Fruit fly (Drosophila melanogaster) whole organism, embryonic: ENCODE results near the gene mad2.

Experiments used
- Abd-B ChIP-seq: fragments of 200-800 bp; sonication (Bioruptor generic); optimal IDR thresholded peaks from 2 replicates; lab custom pipeline; 2018; ENCODE audit warnings: missing biosample characterization, mild to moderate bottlenecking, missing genetic modification characterization, moderate library complexity
- Bdp1 ChIP-seq: fragments of 200-800 bp; sonication (Bioruptor generic); optimal IDR thresholded peaks from 3 replicates; lab custom pipeline; 2016; ENCODE audit warnings: missing biosample characterization, missing genetic modification characterization
- CG11696 ChIP-seq: fragments of 200-800 bp; sonication (Bioruptor generic); IDR thresholded peaks from 2 replicates; pipeline ENCODE4 v1.3.6; 2022; ENCODE audit warnings: missing biosample characterization, missing genetic modification characterization
- CG11723 ChIP-seq: fragments of 200-800 bp; sonication (Bioruptor generic); optimal IDR thresholded peaks from 2 replicates; lab custom pipeline; 2017; ENCODE audit warnings: missing biosample characterization, mild to moderate bottlenecking, missing genetic modification characterization
- CG1233 ChIP-seq: fragments of 200-800 bp; sonication (Bioruptor generic); optimal IDR thresholded peaks from 4 replicates; lab custom pipeline; 2018; ENCODE audit warnings: missing biosample characterization, mild to moderate bottlenecking, missing genetic modification characterization
- CG12391 ChIP-seq: fragments of 200-800 bp; sonication (Bioruptor generic); optimal IDR thresholded peaks from 3 replicates; lab custom pipeline; 2018; ENCODE audit warnings: missing biosample characterization, mild to moderate bottlenecking, missing genetic modification characterization, moderate library complexity
- CG13894 ChIP-seq: fragments of 200-800 bp; sonication (Bioruptor generic); optimal IDR thresholded peaks from 3 replicates; lab custom pipeline; 2018; ENCODE audit warnings: missing biosample characterization, mild to moderate bottlenecking, missing genetic modification characterization, moderate library complexity
- CG15269 ChIP-seq: fragments of 200-800 bp; sonication (Bioruptor generic); optimal IDR thresholded peaks from 2 replicates; lab custom pipeline; 2018; ENCODE audit warnings: missing biosample characterization, mild to moderate bottlenecking, missing genetic modification characterization, moderate library complexity
- CG34224 ChIP-seq: fragments of 200-800 bp; sonication (Bioruptor generic); IDR thresholded peaks from 3 replicates; pipeline ENCODE4 v1.3.6; 2022; ENCODE audit warnings: missing biosample characterization, missing genetic modification characterization; ENCODE audit not compliant: partially characterized antibody
- CG4360 ChIP-seq: fragments of 200-800 bp; sonication (Bioruptor generic); IDR thresholded peaks from 2 replicates; pipeline ENCODE4 v1.3.6; 2022; ENCODE audit warnings: missing biosample characterization, missing genetic modification characterization
- CG7556 ChIP-seq: fragments of 200-800 bp; sonication (Bioruptor generic); optimal IDR thresholded peaks from 2 replicates; lab custom pipeline; 2017; ENCODE audit warnings: missing biosample characterization, mild to moderate bottlenecking, missing genetic modification characterization
- CG7839 ChIP-seq: fragments of 200-800 bp; sonication (Bioruptor generic); optimal IDR thresholded peaks from 3 replicates; lab custom pipeline; 2018; ENCODE audit warnings: missing biosample characterization, mild to moderate bottlenecking, missing genetic modification characterization, moderate library complexity
- CG7928 ChIP-seq: fragments of 200-800 bp; sonication (Bioruptor generic); optimal IDR thresholded peaks from 2 replicates; lab custom pipeline; 2017; ENCODE audit warnings: missing biosample characterization, mild to moderate bottlenecking, missing genetic modification characterization
- CG8765 ChIP-seq: fragments of 200-800 bp; sonication (Bioruptor generic); IDR thresholded peaks from 2 replicates; pipeline ENCODE4 v1.3.6; 2022; ENCODE audit warnings: missing biosample characterization, missing genetic modification characterization
- CG8924 ChIP-seq: fragments of 200-800 bp; optimal IDR thresholded peaks from 3 replicates; lab custom pipeline; 2019; ENCODE audit warnings: missing biosample characterization, mild to moderate bottlenecking, missing genetic modification characterization, moderate library complexity
- CG9727 ChIP-seq: fragments of 200-800 bp; sonication (Bioruptor generic); optimal IDR thresholded peaks from 3 replicates; lab custom pipeline; 2017; ENCODE audit warnings: missing biosample characterization, mild to moderate bottlenecking, missing genetic modification characterization
- CG9797 ChIP-seq: fragments of 200-800 bp; sonication (Bioruptor generic); optimal IDR thresholded peaks from 3 replicates; lab custom pipeline; 2018; ENCODE audit warnings: missing biosample characterization, mild to moderate bottlenecking, missing genetic modification characterization
- Dad ChIP-seq: fragments of 200-800 bp; sonication (Bioruptor generic); optimal IDR thresholded peaks from 3 replicates; lab custom pipeline; 2016; ENCODE audit warnings: missing biosample characterization, missing genetic modification characterization
- Hey ChIP-seq: fragments of 200-800 bp; sonication (Bioruptor generic); optimal IDR thresholded peaks from 3 replicates; lab custom pipeline; 2018; ENCODE audit warnings: missing biosample characterization, mild to moderate bottlenecking, missing genetic modification characterization
- Hmr ChIP-seq: fragments of 200-800 bp; sonication (Bioruptor generic); optimal IDR thresholded peaks from 3 replicates; lab custom pipeline; 2017; ENCODE audit warnings: mild to moderate bottlenecking, missing biosample characterization, missing genetic modification reagents, missing genetic modification characterization
- Jarid2 ChIP-seq: fragments of 200-800 bp; sonication (Bioruptor generic); optimal IDR thresholded peaks from 3 replicates; lab custom pipeline; 2017; ENCODE audit warnings: mild to moderate bottlenecking, missing biosample characterization, missing genetic modification reagents, missing genetic modification characterization
- MESR4 ChIP-seq: fragments of 200-800 bp; sonication (Bioruptor generic); optimal IDR thresholded peaks from 2 replicates; lab custom pipeline; 2018; ENCODE audit warnings: missing biosample characterization, mild to moderate bottlenecking, missing genetic modification characterization, moderate library complexity
- Mad ChIP-seq: fragments of 200-800 bp; sonication (Bioruptor generic); optimal IDR thresholded peaks from 2 replicates; lab custom pipeline; 2016; ENCODE audit warnings: missing biosample characterization, missing genetic modification characterization
- Mes4 ChIP-seq: fragments of 200-800 bp; sonication (Bioruptor generic); optimal IDR thresholded peaks from 2 replicates; lab custom pipeline; 2016; ENCODE audit warnings: missing biosample characterization, missing genetic modification characterization
- Myb ChIP-seq: fragments of 200-800 bp; sonication (Bioruptor generic); optimal IDR thresholded peaks from 2 replicates; lab custom pipeline; 2016; ENCODE audit warnings: missing biosample characterization, missing genetic modification characterization
- NC2α ChIP-seq: fragments of 200-800 bp; sonication (Bioruptor generic); optimal IDR thresholded peaks from 2 replicates; lab custom pipeline; 2016; ENCODE audit warnings: missing biosample characterization, missing genetic modification characterization
- PHDP ChIP-seq: fragments of 200-800 bp; sonication (Bioruptor generic); optimal IDR thresholded peaks from 3 replicates; lab custom pipeline; 2018; ENCODE audit warnings: missing biosample characterization, mild to moderate bottlenecking, missing genetic modification characterization, moderate library complexity
- Rfx ChIP-seq: fragments of 200-800 bp; sonication (Bioruptor generic); IDR thresholded peaks from 2 replicates; pipeline ENCODE4 v1.3.6; 2022; ENCODE audit warnings: missing biosample characterization, missing genetic modification characterization
- Xrp1 ChIP-seq: fragments of 200-800 bp; sonication (Bioruptor generic); IDR thresholded peaks from 2 replicates; pipeline ENCODE4 v1.3.6; 2022; ENCODE audit warnings: missing biosample characterization, missing genetic modification characterization
- abd-A ChIP-seq: fragments of 200-800 bp; sonication (Bioruptor generic); optimal IDR thresholded peaks from 3 replicates; lab custom pipeline; 2019; ENCODE audit warnings: missing biosample characterization, mild to moderate bottlenecking, missing genetic modification characterization, moderate library complexity
- chif ChIP-seq, 2 experiments: fragments of 200-800 bp; sonication (Bioruptor generic); optimal IDR thresholded peaks; 3 replicates each; lab custom pipeline; 2016; ENCODE audit warnings: missing biosample characterization in 2 of 2, missing genetic modification characterization in 2 of 2
- cwo ChIP-seq: fragments of 200-800 bp; sonication (Bioruptor generic); optimal IDR thresholded peaks from 3 replicates; lab custom pipeline; 2017; ENCODE audit warnings: missing biosample characterization, missing genetic modification characterization, mild to moderate bottlenecking, moderate library complexity, missing genetic modification reagents
- dysf ChIP-seq: fragments of 200-800 bp; sonication (Bioruptor generic); IDR thresholded peaks from 3 replicates; pipeline ENCODE4 v1.3.6; 2022; ENCODE audit warnings: missing biosample characterization, missing genetic modification characterization
- ems ChIP-seq: fragments of 200-800 bp; sonication (Bioruptor generic); optimal IDR thresholded peaks from 3 replicates; lab custom pipeline; 2016; ENCODE audit warnings: missing biosample characterization, missing genetic modification characterization
- exex ChIP-seq: fragments of 200-800 bp; sonication (Bioruptor generic); optimal IDR thresholded peaks from 4 replicates; lab custom pipeline; 2018; ENCODE audit warnings: missing biosample characterization, mild to moderate bottlenecking, missing genetic modification characterization, moderate library complexity
- eyg ChIP-seq: fragments of 200-800 bp; sonication (Bioruptor generic); optimal IDR thresholded peaks from 3 replicates; lab custom pipeline; 2016; ENCODE audit warnings: missing biosample characterization, missing genetic modification characterization
- ftz-f1 ChIP-seq: fragments of 200-800 bp; sonication (Bioruptor generic); optimal IDR thresholded peaks from 2 replicates; lab custom pipeline; 2016; ENCODE audit warnings: missing biosample characterization, missing genetic modification characterization
- grau ChIP-seq: fragments of 200-800 bp; optimal IDR thresholded peaks from 3 replicates; lab custom pipeline; 2019; ENCODE audit warnings: missing biosample characterization, mild to moderate bottlenecking, missing genetic modification characterization, moderate library complexity
- grn ChIP-seq: fragments of 200-800 bp; sonication (Bioruptor generic); optimal IDR thresholded peaks from 3 replicates; lab custom pipeline; 2017; ENCODE audit warnings: missing biosample characterization, missing genetic modification characterization
- hth ChIP-seq: fragments of >200 bp; optimal IDR thresholded peaks from 2 replicates; lab custom pipeline; 2017; ENCODE audit warnings: inconsistent platforms
- kni ChIP-seq: fragments of 200-800 bp; sonication (Bioruptor generic); optimal IDR thresholded peaks from 3 replicates; lab custom pipeline; 2017; ENCODE audit warnings: mild to moderate bottlenecking, missing biosample characterization, missing genetic modification reagents, missing genetic modification characterization
- odd ChIP-seq: fragments of 200-800 bp; sonication (Bioruptor generic); optimal IDR thresholded peaks from 2 replicates; lab custom pipeline; 2017; ENCODE audit warnings: missing biosample characterization, mild to moderate bottlenecking, missing genetic modification characterization
- pho ChIP-seq: fragments of 200-800 bp; sonication (Bioruptor generic); optimal IDR thresholded peaks from 2 replicates; lab custom pipeline; 2016; ENCODE audit warnings: missing biosample characterization, missing genetic modification characterization
- ro ChIP-seq: fragments of 200-800 bp; sonication (Bioruptor generic); IDR thresholded peaks from 2 replicates; pipeline ENCODE4 v1.3.6; 2022; ENCODE audit warnings: missing biosample characterization, missing genetic modification characterization
- row ChIP-seq: fragments of 200-800 bp; sonication (Bioruptor generic); IDR thresholded peaks from 3 replicates; pipeline ENCODE4 v1.3.6; 2022; ENCODE audit warnings: missing biosample characterization, missing genetic modification characterization
- tll ChIP-seq, 2 experiments: fragments of 200-800 bp in 1 of 2; fragments of >200 bp in 1 of 2; sonication (Bioruptor generic) in 1 of 2; optimal IDR thresholded peaks; 2 replicates each; lab custom pipeline; 2017 to 2019; ENCODE audit warnings: missing biosample characterization in 2 of 2, missing genetic modification characterization in 2 of 2, mild to moderate bottlenecking in 1 of 2, moderate library complexity in 1 of 2
- tup ChIP-seq: fragments of 200-800 bp; sonication (Bioruptor generic); optimal IDR thresholded peaks from 2 replicates; lab custom pipeline; 2016; ENCODE audit warnings: missing biosample characterization, mild to moderate bottlenecking, missing genetic modification characterization, moderate library complexity
- zen ChIP-seq: fragments of 200-800 bp; sonication (Bioruptor generic); optimal IDR thresholded peaks from 3 replicates; lab custom pipeline; 2018; ENCODE audit warnings: missing biosample characterization, mild to moderate bottlenecking, missing genetic modification characterization, moderate library complexity
- zf30C ChIP-seq: fragments of 200-800 bp; sonication (Bioruptor generic); optimal IDR thresholded peaks from 3 replicates; lab custom pipeline; 2018; ENCODE audit warnings: missing biosample characterization, mild to moderate bottlenecking, missing genetic modification characterization

Gene mad2

DNA sequence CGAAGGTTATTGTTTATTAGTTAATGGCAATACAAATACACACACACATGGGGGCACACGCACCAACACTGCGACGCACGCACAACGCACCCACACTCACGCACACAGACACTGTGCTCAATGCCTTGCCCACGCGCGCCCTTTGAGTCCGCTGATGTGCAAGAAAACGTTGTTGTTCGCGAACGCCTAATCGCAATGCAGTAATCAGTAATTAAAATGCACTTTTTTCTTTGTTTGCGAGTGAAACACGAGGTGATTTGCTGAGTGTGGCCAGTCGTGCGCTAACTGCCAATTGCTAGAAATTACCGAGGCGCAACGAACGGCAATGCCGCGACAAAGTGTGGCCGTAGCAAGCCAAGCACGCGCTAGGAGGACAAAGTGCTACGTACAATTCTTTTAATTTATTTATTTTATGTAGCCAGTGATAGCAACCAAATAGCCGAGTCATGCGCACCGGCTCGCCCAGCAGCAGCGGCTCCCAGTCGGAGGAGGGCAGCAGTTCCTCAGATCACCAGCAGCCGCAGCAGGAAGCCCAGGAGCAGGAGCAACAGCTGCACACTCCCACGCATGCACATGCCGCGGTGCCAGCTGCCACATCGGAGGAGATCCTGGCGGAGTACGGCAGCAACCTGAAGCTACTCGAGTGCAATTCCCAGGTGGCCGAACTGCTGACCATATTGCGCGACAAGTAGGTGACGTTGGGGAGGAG, 2.1 kb downstream of the mad2 start, which contains the start of the genes S6k and kri (continued):
- TF ChIP-seq Hmr (peak; percentile 27), zf30C (no peak), eyg (GFP tag; lab: Kevin White, UChicago) (no peak), CG15269 (tag; lab: Kevin White, UChicago) (peak; percentile 17), CG8765 (GFP tag; lab: Robert Waterston, UW) (peak; percentile 13; the same call in 1 of the 2 replicates), odd (GFP tag; lab: Kevin White, UChicago) (peak; percentile 26), CG8924 (tag; lab: Kevin White, UChicago) (peak; percentile 74), abd-A (tag; lab: Kevin White, UChicago) (peak; percentile 86), ems (GFP tag; lab: Kevin White, UChicago) (peak; percentile 5), CG11696 (GFP tag; lab: Robert Waterston, UW) (no peak), row (0 out of 3 replicates have a peak, but pooled peaks have one; percentile 22), NC2α (GFP tag; lab: Kevin White, UChicago) (peak; percentile 7), Mes4 (peak; percentile 20), Dad (GFP tag; lab: Kevin White, UChicago) (peak; percentile 45), CG13894 (tag; lab: Kevin White, UChicago) (peak; percentile 42), Myb (GFP tag; lab: Kevin White, UChicago) (peak; percentile 16), CG7928 (GFP tag; lab: Kevin White, UChicago) (peak; percentile 14), CG9727 (GFP tag; lab: Kevin White, UChicago) (peak; percentile 14), CG1233 (GFP tag; lab: Kevin White, UChicago) (peak; percentile 15), pho (GFP tag; lab: Kevin White, UChicago) (no peak), kni (peak; percentile 24), Bdp1 (GFP tag; lab: Kevin White, UChicago) (no peak), CG7556 (GFP tag; lab: Kevin White, UChicago) (peak; percentile 4), dysf (GFP tag; lab: Robert Waterston, UW) (no peak), cwo (peak; percentile 36), hth (lab: Kevin White, UChicago) (no peak), Rfx (GFP tag; lab: Robert Waterston, UW) (peak; percentile 31; the same call in 1 of the 2 replicates), grau (tag; lab: Kevin White, UChicago) (peak; percentile 19), PHDP (tag; lab: Kevin White, UChicago) (peak; percentile 20), tll (GFP tag; optimal IDR thresholded peaks at IDR 0.05; lab: Kevin White, UChicago) (peak in 1 of 2 experiments; percentile 5), MESR4 (GFP tag; lab: Kevin White, UChicago) (peak; percentile 99), CG12391 (peak; percentile 12), CG7839 (tag; lab: Kevin White, UChicago) (peak; percentile 7), CG11723 (GFP tag; lab: Kevin White, UChicago) (no peak), Hey (tag; lab: Kevin White, UChicago) (peak; percentile 35), Abd-B (GFP tag; lab: Kevin White, UChicago) (no peak), ftz-f1 (peak; percentile 87), zen (tag; lab: Kevin White, UChicago) (peak; percentile 67), CG34224 (GFP tag; lab: Robert Waterston, UW) (peak; percentile 29; the same call in 1 of the 3 replicates), CG4360 (GFP tag; lab: Robert Waterston, UW) (no peak; the same call in 1 of the 2 replicates), CG9797 (peak; percentile 96), Xrp1 (GFP tag; lab: Robert Waterston, UW) (0 out of 2 replicates have a peak, but pooled peaks have one; percentile 16), Mad (GFP tag; lab: Kevin White, UChicago) (no peak), tup (GFP tag; lab: Kevin White, UChicago) (peak; percentile 5), chif (GFP tag; optimal IDR thresholded peaks at IDR 0.05; lab: Kevin White, UChicago) (peak in 1 of 2 experiments; percentile 0), exex (tag; lab: Kevin White, UChicago) (peak; percentile 65), ro (GFP tag; lab: Robert Waterston, UW) (no peak), Jarid2 (GFP tag; lab: Kevin White, UChicago) (peak; percentile 40), grn (GFP tag; lab: Kevin White, UChicago) (peak; percentile 36)
